Fruit fly (Drosophila melanogaster): Measurements from ENCODE around the gene Mur11Da.
A peak's percentile ranks its signal among the peaks of the same experiment; 100 is the strongest.

The Mur11Da gene

DNA sequence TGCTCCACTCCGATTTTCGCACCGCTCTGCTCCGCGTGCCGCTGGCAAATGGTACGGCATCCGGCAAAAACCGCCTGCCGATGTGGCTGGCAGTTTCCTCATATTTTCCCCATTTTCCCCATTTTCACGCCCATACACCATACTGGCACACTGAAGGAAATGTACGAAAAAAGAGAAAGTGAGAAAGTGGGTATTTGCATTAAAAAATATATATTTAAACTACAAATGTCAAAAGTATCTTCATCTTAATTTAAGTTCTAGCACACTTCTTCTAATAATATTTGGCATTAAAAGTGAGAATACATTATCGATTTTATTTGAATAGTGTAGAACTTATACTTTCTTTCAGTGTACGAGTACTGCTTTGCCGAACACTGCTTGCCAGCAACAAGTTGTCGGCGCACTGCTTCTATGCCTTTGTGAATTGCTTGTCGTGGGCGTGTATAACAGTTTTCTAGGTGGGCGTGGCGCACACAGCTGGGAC is 10.2 kb upstream of the Mur11Da start, which contains the start of gene hec (continued):
- no peak for TF ChIP-seq Eip74EF (GFP tag; optimal IDR thresholded peaks at IDR 0.05)
- peak; percentile 90 for TF ChIP-seq CG31365 (tag; optimal IDR thresholded peaks at IDR 0.05)
- peak; percentile 19 for TF ChIP-seq CG13424 (tag; optimal IDR thresholded peaks at IDR 0.05)
- no peak for TF ChIP-seq CG18764 (GFP tag; optimal IDR thresholded peaks at IDR 0.05)
- peak; percentile 7 for TF ChIP-seq CG12659 (GFP tag; optimal IDR thresholded peaks at IDR 0.05)
- TF ChIP-seq CG8388 (GFP tag; optimal IDR thresholded peaks at IDR 0.05), result no peak
- no peak for TF ChIP-seq pan (optimal IDR thresholded peaks at IDR 0.05)
- peak in 1 of 2 experiments; percentile 14 for TF ChIP-seq pan (GFP tag; optimal IDR thresholded peaks at IDR 0.05 in 1 of 2, IDR thresholded peaks at IDR 0.05 in 1 of 2)
- TF ChIP-seq CoRest (tag; optimal IDR thresholded peaks at IDR 0.05), result peak; percentile 9
- TF ChIP-seq Oli (tag; optimal IDR thresholded peaks at IDR 0.05), result peak; percentile 24
- no peak for TF ChIP-seq unpg (GFP tag; optimal IDR thresholded peaks at IDR 0.05)
- TF ChIP-seq wor (GFP tag; IDR thresholded peaks at IDR 0.05), result no peak
- TF ChIP-seq dmrt99B (tag; optimal IDR thresholded peaks at IDR 0.05), result peak; percentile 46
- no peak for TF ChIP-seq ERR (GFP tag; optimal IDR thresholded peaks at IDR 0.05)
- no peak for TF ChIP-seq E2f1 (GFP tag; IDR thresholded peaks at IDR 0.05)
- TF ChIP-seq lab (GFP tag; optimal IDR thresholded peaks at IDR 0.05), result peak; percentile 36
- TF ChIP-seq sens (GFP tag), result peak; percentile 71
- TF ChIP-seq CG12071 (GFP tag; optimal IDR thresholded peaks at IDR 0.05), result no peak
- no peak for TF ChIP-seq dm (GFP tag; optimal IDR thresholded peaks at IDR 0.05)
- no peak for TF ChIP-seq dpn (GFP tag; optimal IDR thresholded peaks at IDR 0.05)
- peak; percentile 35 for TF ChIP-seq Hmr (GFP tag; optimal IDR thresholded peaks at IDR 0.05)
- peak; percentile 54 for TF ChIP-seq zf30C (GFP tag; optimal IDR thresholded peaks at IDR 0.05)
- TF ChIP-seq lov (optimal IDR thresholded peaks at IDR 0.05), result no peak
- TF ChIP-seq lov (GFP tag; IDR thresholded peaks at IDR 0.05), result no peak
- no peak for TF ChIP-seq CG12391 (tag; optimal IDR thresholded peaks at IDR 0.05)
- no peak for TF ChIP-seq Dll (GFP tag; IDR thresholded peaks at IDR 0.05; ENCODE audit: partially characterized antibody)
- TF ChIP-seq CG17385 (GFP tag; optimal IDR thresholded peaks at IDR 0.05), result no peak
- no peak for TF ChIP-seq CG4617 (GFP tag; optimal IDR thresholded peaks at IDR 0.05; ENCODE audit: borderline replicate concordance)
- TF ChIP-seq Gug (GFP tag; IDR thresholded peaks at IDR 0.05), result no peak
- TF ChIP-seq Dip2 (GFP tag; IDR thresholded peaks at IDR 0.05), result no peak
- TF ChIP-seq ind (GFP tag; optimal IDR thresholded peaks at IDR 0.05), result peak; percentile 21
- no peak for TF ChIP-seq Sox100B (GFP tag; optimal IDR thresholded peaks at IDR 0.05)
- TF ChIP-seq dati (GFP tag; IDR thresholded peaks at IDR 0.05), result no peak
- no peak for TF ChIP-seq ATbp (GFP tag; optimal IDR thresholded peaks at IDR 0.05)
- TF ChIP-seq toy (GFP tag; IDR thresholded peaks at IDR 0.05), result no peak
- TF ChIP-seq CG43689 (GFP tag; IDR thresholded peaks at IDR 0.05), result no peak
- no peak for TF ChIP-seq nau (GFP tag; optimal IDR thresholded peaks at IDR 0.05)
- TF ChIP-seq CG33557 (GFP tag; optimal IDR thresholded peaks at IDR 0.05), result no peak
- TF ChIP-seq Hr39 (optimal IDR thresholded peaks at IDR 0.05), result no peak
- no peak for TF ChIP-seq Dref (GFP tag; IDR thresholded peaks at IDR 0.05)
- TF ChIP-seq CG9932 (GFP tag; IDR thresholded peaks at IDR 0.05), result 0 out of 2 replicates have a peak, but pooled peaks have one; percentile 25
- TF ChIP-seq p53 (GFP tag; optimal IDR thresholded peaks at IDR 0.05), result no peak
- TF ChIP-seq repo (GFP tag; optimal IDR thresholded peaks at IDR 0.05), result no peak
- no peak for TF ChIP-seq ac (GFP tag; optimal IDR thresholded peaks at IDR 0.05)
- no peak for TF ChIP-seq B-H2 (GFP tag; optimal IDR thresholded peaks at IDR 0.05)
- no peak for TF ChIP-seq ash1 (GFP tag; optimal IDR thresholded peaks at IDR 0.05)
- peak; percentile 18 for TF ChIP-seq nmo (GFP tag; optimal IDR thresholded peaks at IDR 0.05)
- TF ChIP-seq Nf-YC (tag; optimal IDR thresholded peaks at IDR 0.05), result no peak
- no peak for TF ChIP-seq ssp (GFP tag; IDR thresholded peaks at IDR 0.05)
- no peak for TF ChIP-seq CG1792 (GFP tag; optimal IDR thresholded peaks at IDR 0.05)
- no peak for TF ChIP-seq Mes4 (GFP tag; optimal IDR thresholded peaks at IDR 0.05)
- no peak for TF ChIP-seq Poxn (GFP tag; IDR thresholded peaks at IDR 0.05)
